Fruit fly (Drosophila melanogaster) whole organism, embryonic: ENCODE results near the gene AP-1-2beta.
A peak's percentile ranks its signal among the peaks of the same experiment; 100 is the strongest.

Experiments used
- BEAF-32 ChIP-seq: fragments of 200-800 bp; sonication (Bioruptor generic); optimal IDR thresholded peaks from 3 replicates; lab custom pipeline; 2017; ENCODE audit warnings: missing biosample characterization, missing genetic modification characterization, mild to moderate bottlenecking, moderate library complexity, missing genetic modification reagents
- CG10366 ChIP-seq: fragments of 200-800 bp; sonication (Bioruptor generic); IDR thresholded peaks from 2 replicates; pipeline ENCODE4 v1.3.6; 2022; ENCODE audit warnings: missing biosample characterization, missing genetic modification characterization
- CG11504 ChIP-seq: fragments of 200-800 bp; sonication (Bioruptor generic); optimal IDR thresholded peaks from 3 replicates; lab custom pipeline; 2019; ENCODE audit warnings: missing biosample characterization, mild to moderate bottlenecking, missing genetic modification characterization, moderate library complexity
- CG11696 ChIP-seq: fragments of 200-800 bp; sonication (Bioruptor generic); IDR thresholded peaks from 2 replicates; pipeline ENCODE4 v1.3.6; 2022; ENCODE audit warnings: missing biosample characterization, missing genetic modification characterization
- CG13287 ChIP-seq: fragments of 200-800 bp; sonication (Bioruptor generic); IDR thresholded peaks from 2 replicates; pipeline ENCODE4 v1.3.6; 2022; ENCODE audit warnings: missing biosample characterization, missing genetic modification characterization; ENCODE audit not compliant: partially characterized antibody
- CG13775 ChIP-seq: fragments of 200-800 bp; sonication (Bioruptor generic); optimal IDR thresholded peaks from 3 replicates; lab custom pipeline; 2017; ENCODE audit warnings: missing biosample characterization, mild to moderate bottlenecking, missing genetic modification characterization
- CG14050 ChIP-seq: fragments of 200-800 bp; sonication (Bioruptor generic); IDR thresholded peaks from 3 replicates; pipeline ENCODE4 v1.3.6; 2022; ENCODE audit warnings: missing biosample characterization, missing genetic modification characterization
- CG15269 ChIP-seq: fragments of 200-800 bp; sonication (Bioruptor generic); optimal IDR thresholded peaks from 2 replicates; lab custom pipeline; 2018; ENCODE audit warnings: missing biosample characterization, mild to moderate bottlenecking, missing genetic modification characterization, moderate library complexity
- CG1603 ChIP-seq: fragments of 200-800 bp; sonication (Bioruptor generic); optimal IDR thresholded peaks from 2 replicates; lab custom pipeline; 2019; ENCODE audit warnings: missing biosample characterization, mild to moderate bottlenecking, missing genetic modification characterization, moderate library complexity
- CG17186 ChIP-seq: fragments of 200-800 bp; sonication (Bioruptor generic); optimal IDR thresholded peaks from 3 replicates; lab custom pipeline; 2017; ENCODE audit warnings: missing biosample characterization, missing genetic modification reagents, missing genetic modification characterization
- CG17829 ChIP-seq: fragments of 200-800 bp; optimal IDR thresholded peaks from 2 replicates; lab custom pipeline; 2019; ENCODE audit warnings: missing biosample characterization, mild to moderate bottlenecking, missing genetic modification characterization, moderate library complexity
- CG18262 ChIP-seq: fragments of 200-800 bp; optimal IDR thresholded peaks from 3 replicates; lab custom pipeline; 2019; ENCODE audit warnings: missing biosample characterization, mild to moderate bottlenecking, missing genetic modification characterization, moderate library complexity
- CG2199 ChIP-seq: fragments of 200-800 bp; sonication (Bioruptor generic); IDR thresholded peaks from 3 replicates; pipeline ENCODE4 v1.3.6; 2022; ENCODE audit warnings: missing biosample characterization, missing genetic modification characterization
- CG2678 ChIP-seq: fragments of 200-800 bp; sonication (Bioruptor generic); optimal IDR thresholded peaks from 3 replicates; lab custom pipeline; 2019; ENCODE audit warnings: missing biosample characterization, mild to moderate bottlenecking, missing genetic modification characterization, moderate library complexity
- CG4730 ChIP-seq: fragments of 200-800 bp; sonication (Bioruptor generic); IDR thresholded peaks from 2 replicates; pipeline ENCODE4 v1.3.6; 2022; ENCODE audit warnings: missing biosample characterization, missing genetic modification characterization
- CG5180 ChIP-seq: fragments of 200-800 bp; sonication (Bioruptor generic); optimal IDR thresholded peaks from 3 replicates; lab custom pipeline; 2017; ENCODE audit warnings: missing biosample characterization, missing genetic modification characterization, mild to moderate bottlenecking, moderate library complexity, missing genetic modification reagents
- CG6254 ChIP-seq: fragments of 200-800 bp; sonication (Bioruptor generic); optimal IDR thresholded peaks from 3 replicates; lab custom pipeline; 2017; ENCODE audit warnings: mild to moderate bottlenecking, missing biosample characterization, missing genetic modification reagents, missing genetic modification characterization
- CG9215 ChIP-seq: fragments of 200-800 bp; sonication (Bioruptor generic); IDR thresholded peaks from 2 replicates; pipeline ENCODE4 v1.3.6; 2022; ENCODE audit warnings: missing biosample characterization, missing genetic modification characterization
- CG9797 ChIP-seq: fragments of 200-800 bp; sonication (Bioruptor generic); optimal IDR thresholded peaks from 3 replicates; lab custom pipeline; 2018; ENCODE audit warnings: missing biosample characterization, mild to moderate bottlenecking, missing genetic modification characterization
- CG9932 ChIP-seq: fragments of 200-800 bp; sonication (Bioruptor generic); IDR thresholded peaks from 2 replicates; pipeline ENCODE4 v1.3.6; 2022; ENCODE audit warnings: missing biosample characterization, missing genetic modification characterization
- Camta ChIP-seq: fragments of 200-800 bp; sonication (Bioruptor generic); optimal IDR thresholded peaks from 2 replicates; lab custom pipeline; 2016; ENCODE audit warnings: missing biosample characterization, missing genetic modification characterization
- D19A ChIP-seq: fragments of 200-800 bp; optimal IDR thresholded peaks from 3 replicates; lab custom pipeline; 2019; ENCODE audit warnings: missing biosample characterization, mild to moderate bottlenecking, missing genetic modification characterization, moderate library complexity
- Dll ChIP-seq: fragments of 200-800 bp; sonication (Bioruptor generic); IDR thresholded peaks from 4 replicates; pipeline ENCODE4 v1.3.6; 2022; ENCODE audit warnings: missing biosample characterization, missing genetic modification characterization; ENCODE audit not compliant: partially characterized antibody
- Dref ChIP-seq: fragments of 200-800 bp; sonication (Bioruptor generic); IDR thresholded peaks from 2 replicates; pipeline ENCODE4 v1.3.6; 2022; ENCODE audit warnings: missing biosample characterization, missing genetic modification characterization
- H15 ChIP-seq: fragments of 200-800 bp; sonication (Bioruptor generic); IDR thresholded peaks from 3 replicates; pipeline ENCODE4 v1.3.6; 2022; ENCODE audit warnings: missing biosample characterization, missing genetic modification characterization
- Hand ChIP-seq: fragments of 200-800 bp; sonication (Bioruptor generic); optimal IDR thresholded peaks from 2 replicates; lab custom pipeline; 2017; ENCODE audit warnings: mild to moderate bottlenecking, missing biosample characterization, missing genetic modification reagents, missing genetic modification characterization
- Hr51 ChIP-seq, 2 experiments: fragments of 200-800 bp; sonication (Bioruptor generic); optimal IDR thresholded peaks; 2 replicates in 1 of 2; 3 replicates in 1 of 2; lab custom pipeline; 2016 to 2018; ENCODE audit warnings: missing biosample characterization in 2 of 2, missing genetic modification characterization in 2 of 2, mild to moderate bottlenecking in 1 of 2, moderate library complexity in 1 of 2
- Lpt ChIP-seq: fragments of >200 bp; optimal IDR thresholded peaks from 2 replicates; lab custom pipeline; 2018; ENCODE audit warnings: missing biosample characterization, missing genetic modification characterization
- MESR4 ChIP-seq: fragments of 200-800 bp; sonication (Bioruptor generic); optimal IDR thresholded peaks from 2 replicates; lab custom pipeline; 2018; ENCODE audit warnings: missing biosample characterization, mild to moderate bottlenecking, missing genetic modification characterization, moderate library complexity
- Max ChIP-seq: fragments of 200-800 bp; sonication (Bioruptor generic); optimal IDR thresholded peaks from 2 replicates; lab custom pipeline; 2016; ENCODE audit warnings: missing biosample characterization, mild to moderate bottlenecking, missing genetic modification characterization
- Meics ChIP-seq: fragments of 200-800 bp; sonication (Bioruptor generic); optimal IDR thresholded peaks from 2 replicates; lab custom pipeline; 2017; ENCODE audit warnings: missing biosample characterization, mild to moderate bottlenecking, missing genetic modification characterization
- Nf-YC ChIP-seq: fragments of 200-800 bp; optimal IDR thresholded peaks from 3 replicates; lab custom pipeline; 2019; ENCODE audit warnings: missing biosample characterization, mild to moderate bottlenecking, missing genetic modification characterization, moderate library complexity
- Sry-δ ChIP-seq: fragments of 200-800 bp; sonication (Bioruptor generic); optimal IDR thresholded peaks from 2 replicates; lab custom pipeline; 2016; ENCODE audit warnings: missing biosample characterization, missing genetic modification characterization
- Xrp1 ChIP-seq: fragments of 200-800 bp; sonication (Bioruptor generic); IDR thresholded peaks from 2 replicates; pipeline ENCODE4 v1.3.6; 2022; ENCODE audit warnings: missing biosample characterization, missing genetic modification characterization
- ara ChIP-seq: fragments of 200-800 bp; sonication (Bioruptor generic); IDR thresholded peaks from 2 replicates; pipeline ENCODE4 v1.3.6; 2022; ENCODE audit warnings: missing biosample characterization, missing genetic modification characterization
- bcd ChIP-seq: fragments of 200-800 bp; sonication (Bioruptor generic); optimal IDR thresholded peaks from 2 replicates; lab custom pipeline; 2017; ENCODE audit warnings: missing biosample characterization, mild to moderate bottlenecking, missing genetic modification characterization
- bigmax ChIP-seq: fragments of 200-800 bp; sonication (Bioruptor generic); optimal IDR thresholded peaks from 2 replicates; lab custom pipeline; 2018; ENCODE audit warnings: missing biosample characterization, mild to moderate bottlenecking, missing genetic modification characterization
- da ChIP-seq: fragments of 200-800 bp; sonication (Bioruptor generic); optimal IDR thresholded peaks from 2 replicates; lab custom pipeline; 2016; ENCODE audit warnings: missing biosample characterization, missing genetic modification characterization
- gce ChIP-seq: fragments of 200-800 bp; sonication (Bioruptor generic); IDR thresholded peaks from 3 replicates; pipeline ENCODE4 v1.3.6; 2022; ENCODE audit warnings: missing biosample characterization, missing genetic modification characterization
- hb ChIP-seq: fragments of 200-800 bp; sonication (Bioruptor generic); IDR thresholded peaks from 3 replicates; pipeline ENCODE4 v1.3.6; 2022; ENCODE audit warnings: missing biosample characterization, missing genetic modification characterization; ENCODE audit not compliant: partially characterized antibody
- lilli ChIP-seq: fragments of 200-800 bp; sonication (Bioruptor generic); optimal IDR thresholded peaks from 3 replicates; lab custom pipeline; 2016; ENCODE audit warnings: missing biosample characterization, missing genetic modification characterization
- onecut ChIP-seq: fragments of 200-800 bp; sonication (Bioruptor generic); IDR thresholded peaks from 2 replicates; pipeline ENCODE4 v1.3.6; 2022; ENCODE audit warnings: missing biosample characterization, missing genetic modification characterization
- pan ChIP-seq, 4 experiments: fragments of >200 bp in 3 of 4; fragments of 200-800 bp in 1 of 4; sonication (Bioruptor generic) in 1 of 4; optimal IDR thresholded peaks in 3 of 4; IDR thresholded peaks in 1 of 4; 2 replicates each; pipeline versions ENCODE4 v1.3.6 to Lab custom; 2017 to 2022; ENCODE audit warnings: missing biosample characterization in 2 of 4, missing genetic modification characterization in 2 of 4, mixed read lengths in 1 of 4
- sisA ChIP-seq: fragments of 200-800 bp; sonication (Bioruptor generic); IDR thresholded peaks from 2 replicates; pipeline ENCODE4 v1.3.6; 2022; ENCODE audit warnings: missing biosample characterization, missing genetic modification characterization
- tgo ChIP-seq: fragments of 200-800 bp; sonication (Bioruptor generic); IDR thresholded peaks from 3 replicates; pipeline ENCODE4 v1.3.6; 2022; ENCODE audit warnings: missing biosample characterization, missing genetic modification characterization
- toy ChIP-seq: fragments of 200-800 bp; sonication (Bioruptor generic); IDR thresholded peaks from 2 replicates; pipeline ENCODE4 v1.3.6; 2022; ENCODE audit warnings: missing biosample characterization, missing genetic modification characterization
- zfh1 ChIP-seq: fragments of 200-800 bp; sonication (Bioruptor generic); IDR thresholded peaks from 3 replicates; pipeline ENCODE4 v1.3.6; 2022; ENCODE audit warnings: missing biosample characterization, missing genetic modification characterization

AP-1-2beta gene

dm6 chrX:19694792-19695558, 35.8 kb upstream of the AP-1-2beta start, which contains the start of gene CG14229 (continued):
- no peak for TF ChIP-seq pan (optimal IDR thresholded peaks at IDR 0.05; lab: Kevin White, UChicago)
- TF ChIP-seq pan (GFP tag; optimal IDR thresholded peaks at IDR 0.05 in 1 of 2, IDR thresholded peaks at IDR 0.05 in 1 of 2), result peak in 1 of 2 experiments; percentile 50
- peak; percentile 23 for TF ChIP-seq CG11504 (tag; lab: Kevin White, UChicago)
- peak; percentile 2 for TF ChIP-seq CG15269 (tag; lab: Kevin White, UChicago)
- TF ChIP-seq Nf-YC (tag; lab: Kevin White, UChicago), result peak; percentile 14
- peak; percentile 7 for TF ChIP-seq CG2678
- TF ChIP-seq Meics (GFP tag; lab: Kevin White, UChicago), result peak; percentile 8
- TF ChIP-seq gce (GFP tag; lab: Robert Waterston, UW), result 0 out of 3 replicates have a peak, but pooled peaks have one; percentile 23
- TF ChIP-seq BEAF-32 (GFP tag; lab: Kevin White, UChicago), result peak; percentile 54
- no peak for TF ChIP-seq Camta (GFP tag; lab: Kevin White, UChicago)
- TF ChIP-seq CG10366 (GFP tag; lab: Robert Waterston, UW), result peak; percentile 42
- peak; percentile 3 for TF ChIP-seq Sry-δ
- no peak for TF ChIP-seq Max (GFP tag; lab: Kevin White, UChicago)
- no peak for TF ChIP-seq Lpt
- TF ChIP-seq CG18262 (tag; lab: Kevin White, UChicago), result peak; percentile 8
- 0 out of 2 replicates have a peak, but pooled peaks have one; percentile 15 for TF ChIP-seq Dref
- TF ChIP-seq onecut, result no peak
- TF ChIP-seq CG11696 (GFP tag; lab: Robert Waterston, UW), result peak; percentile 82
- peak; percentile 33; the same call in 1 of the 3 replicates for TF ChIP-seq tgo (GFP tag; lab: Robert Waterston, UW)
- peak; percentile 31; the same call in 1 of the 2 replicates for TF ChIP-seq CG9932 (GFP tag; lab: Robert Waterston, UW)
- TF ChIP-seq MESR4, result peak; percentile 30
- TF ChIP-seq CG14050, result peak; percentile 13; the same call in 1 of the 3 replicates
- TF ChIP-seq Xrp1, result peak; percentile 59
- TF ChIP-seq hb, result no peak
- TF ChIP-seq CG17829, result no peak
- TF ChIP-seq zfh1, result peak; percentile 15; the same call in 1 of the 3 replicates
- peak; percentile 75 for TF ChIP-seq D19A (tag; lab: Kevin White, UChicago)
- TF ChIP-seq CG4730 (GFP tag; lab: Robert Waterston, UW), result peak; percentile 40; the same call in 1 of the 2 replicates
- peak; percentile 35 for TF ChIP-seq CG9797 (GFP tag; lab: Kevin White, UChicago)
- peak in 1 of 2 experiments; percentile 18 for TF ChIP-seq Hr51 (GFP tag; optimal IDR thresholded peaks at IDR 0.05; lab: Kevin White, UChicago)
- TF ChIP-seq CG17186 (GFP tag; lab: Kevin White, UChicago), result no peak
- TF ChIP-seq CG13287 (GFP tag; lab: Robert Waterston, UW), result peak; percentile 27; the same call in 1 of the 2 replicates
- TF ChIP-seq bcd (GFP tag; lab: Kevin White, UChicago), result no peak
- no peak for TF ChIP-seq H15 (GFP tag; lab: Robert Waterston, UW)
- no peak for TF ChIP-seq Hand (GFP tag; lab: Kevin White, UChicago)
- peak; percentile 9 for TF ChIP-seq CG1603 (tag; lab: Kevin White, UChicago)
- peak; percentile 44 for TF ChIP-seq sisA (GFP tag; lab: Robert Waterston, UW)
- peak; percentile 3 for TF ChIP-seq CG13775 (GFP tag; lab: Kevin White, UChicago)
- 0 out of 4 replicates have a peak, but pooled peaks have one; percentile 23 for TF ChIP-seq Dll (GFP tag; lab: Robert Waterston, UW)
- TF ChIP-seq CG2199 (GFP tag; lab: Robert Waterston, UW), result no peak
- no peak for TF ChIP-seq toy (GFP tag; lab: Robert Waterston, UW)
- TF ChIP-seq da (GFP tag; lab: Kevin White, UChicago), result no peak
- TF ChIP-seq lilli, result peak; percentile 26
- TF ChIP-seq ara (GFP tag; lab: Robert Waterston, UW), result 0 out of 2 replicates have a peak, but pooled peaks have one; percentile 35
- TF ChIP-seq CG5180, result no peak
- no peak for TF ChIP-seq bigmax (GFP tag; lab: Kevin White, UChicago)
- no peak for TF ChIP-seq CG6254 (GFP tag; lab: Kevin White, UChicago)
- peak; percentile 43 for TF ChIP-seq CG9215
